Worm (Caenorhabditis elegans): ENCODE data around the gene F26D11.13.

F26D11.13 gene

DNA sequence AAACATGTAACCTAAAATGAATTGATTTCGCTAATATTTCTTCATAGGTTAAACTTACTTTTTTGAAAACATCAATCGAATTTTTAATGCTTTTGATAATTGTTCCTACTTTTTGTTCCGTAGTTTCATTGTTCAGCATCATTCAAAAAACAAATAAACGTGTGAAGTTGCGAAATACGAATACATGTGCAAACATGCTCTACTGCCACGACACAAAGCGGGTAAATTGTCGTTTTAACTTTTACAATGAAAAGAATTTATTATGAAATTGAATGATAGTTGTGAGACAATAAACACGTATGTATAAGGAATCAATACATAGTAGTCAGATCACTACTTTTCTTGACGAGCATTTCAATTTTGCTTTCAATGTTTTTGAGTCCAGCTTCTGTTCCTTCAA, 716 bp upstream of the F26D11.13 start, which contains the start of gene F26D11.12 (continued):
- TF ChIP-seq F13H6.1 (tag; optimal IDR thresholded peaks at IDR 0.05), result no peak

ce11 chrV:7952855-7953254, 1.6 kb downstream of the F26D11.13 start, which contains the start of gene clec-216:
TSS of gene clec-216 (minus strand) at chrV:7952955.
- TF ChIP-seq ZK546.5 (tag; optimal IDR thresholded peaks at IDR 0.05), result no peak
- no peak for TF ChIP-seq nhr-25 (tag; optimal IDR thresholded peaks at IDR 0.05)
- no peak for TF ChIP-seq lin-11 (tag; optimal IDR thresholded peaks at IDR 0.05)
- TF ChIP-seq fos-1 (tag; optimal IDR thresholded peaks at IDR 0.05), result no peak
- TF ChIP-seq nhr-12 (tag; optimal IDR thresholded peaks at IDR 0.05), result no peak
- TF ChIP-seq elt-1 (tag; optimal IDR thresholded peaks at IDR 0.05), result no peak
- no peak for TF ChIP-seq nhr-23 (tag; optimal IDR thresholded peaks at IDR 0.05)
- no peak for TF ChIP-seq ceh-16 (tag; optimal IDR thresholded peaks at IDR 0.05)
- TF ChIP-seq R02D3.7 (tag; optimal IDR thresholded peaks at IDR 0.05), result no peak
- no peak for TF ChIP-seq nhr-237 (tag; optimal IDR thresholded peaks at IDR 0.05)
- TF ChIP-seq nhr-21 (tag; optimal IDR thresholded peaks at IDR 0.05), result no peak
- TF ChIP-seq F13H6.1 (tag; optimal IDR thresholded peaks at IDR 0.05), result no peak
- TF ChIP-seq mab-5 (tag; optimal IDR thresholded peaks at IDR 0.05), result no peak
- no peak for TF ChIP-seq Y55F3AM.14 (GFP tag; optimal IDR thresholded peaks at IDR 0.05)
- no peak for TF ChIP-seq zag-1 (tag; optimal IDR thresholded peaks at IDR 0.05)
- no peak for TF ChIP-seq unc-55 (GFP tag; optimal IDR thresholded peaks at IDR 0.05)
- TF ChIP-seq skn-1 (tag; optimal IDR thresholded peaks at IDR 0.05), result no peak
- no peak for TF ChIP-seq snpc-4 (tag; optimal IDR thresholded peaks at IDR 0.05)
- no peak for TF ChIP-seq nhr-6 (tag; optimal IDR thresholded peaks at IDR 0.05)

DNA sequence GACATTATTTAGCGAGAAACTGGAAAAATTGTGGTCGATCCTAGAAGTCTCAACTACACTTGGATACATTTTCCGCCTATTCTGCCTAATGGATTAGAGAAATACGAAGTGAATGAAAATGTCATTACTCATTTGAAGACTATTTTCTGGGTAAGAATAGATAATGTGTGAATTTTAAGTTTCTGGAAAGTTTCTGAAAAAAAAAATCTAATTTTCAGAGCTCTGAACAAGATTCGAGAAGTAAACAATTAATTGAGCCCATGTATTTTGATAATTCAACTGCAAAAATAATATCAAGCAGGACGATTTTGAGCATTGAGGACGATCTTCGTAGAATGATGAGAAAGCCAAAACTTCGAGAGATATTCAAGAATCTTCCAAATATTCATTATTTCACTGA, 8.2 kb downstream of the F26D11.13 start:
- TF ChIP-seq ceh-16 (tag; optimal IDR thresholded peaks at IDR 0.05) (no peak), elt-3 (tag; optimal IDR thresholded peaks at IDR 0.05) (no peak), zag-1 (tag; optimal IDR thresholded peaks at IDR 0.05) (no peak), elt-1 (tag; optimal IDR thresholded peaks at IDR 0.05) (no peak), aly-2 (tag; optimal IDR thresholded peaks at IDR 0.05) (no peak), gmeb-1 (tag; optimal IDR thresholded peaks at IDR 0.05) (no peak), fos-1 (tag; optimal IDR thresholded peaks at IDR 0.05) (no peak), blmp-1 (tag; optimal IDR thresholded peaks at IDR 0.05; ENCODE audit: insufficient read depth) (no peak), nhr-237 (tag; optimal IDR thresholded peaks at IDR 0.05) (no peak)

DNA sequence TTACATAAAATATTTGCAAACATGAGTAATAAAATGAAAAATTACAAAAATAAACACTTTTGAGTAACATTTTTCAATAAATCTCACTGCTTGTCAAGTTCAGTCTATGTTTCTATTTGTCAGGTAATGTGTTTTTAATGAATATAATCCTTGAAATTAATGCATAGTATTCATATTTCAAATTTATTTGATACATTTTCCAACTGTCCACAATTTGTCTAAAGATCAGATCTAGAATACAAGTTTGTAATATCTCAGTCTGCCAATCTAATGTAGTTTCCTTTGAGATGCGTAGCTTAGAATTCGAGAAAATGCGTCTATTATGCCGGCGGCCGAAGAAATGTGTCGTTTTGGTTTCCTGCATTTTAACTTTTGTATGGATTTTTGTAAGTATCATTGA, 10.9 kb downstream of the F26D11.13 start, which contains the start of gene Y97E10B.1:
Y97E10B.1 (plus strand) TSS at position 301 of the 400 bp plus-strand sequence.
- TF ChIP-seq sma-3 (GFP tag; optimal IDR thresholded peaks at IDR 0.05) (no peak), nhr-77 (tag; optimal IDR thresholded peaks at IDR 0.05) (no peak), Y55F3AM.14 (GFP tag; optimal IDR thresholded peaks at IDR 0.05) (no peak), blmp-1 (tag; optimal IDR thresholded peaks at IDR 0.05; ENCODE audit: insufficient read depth) (no peak), unc-62 (GFP tag; optimal IDR thresholded peaks at IDR 0.05) (no peak), sem-4 (tag; optimal IDR thresholded peaks at IDR 0.05) (no peak), lin-11 (tag; optimal IDR thresholded peaks at IDR 0.05) (no peak), elt-3 (tag; optimal IDR thresholded peaks at IDR 0.05) (no peak), nhr-23 (tag; optimal IDR thresholded peaks at IDR 0.05) (no peak)

DNA sequence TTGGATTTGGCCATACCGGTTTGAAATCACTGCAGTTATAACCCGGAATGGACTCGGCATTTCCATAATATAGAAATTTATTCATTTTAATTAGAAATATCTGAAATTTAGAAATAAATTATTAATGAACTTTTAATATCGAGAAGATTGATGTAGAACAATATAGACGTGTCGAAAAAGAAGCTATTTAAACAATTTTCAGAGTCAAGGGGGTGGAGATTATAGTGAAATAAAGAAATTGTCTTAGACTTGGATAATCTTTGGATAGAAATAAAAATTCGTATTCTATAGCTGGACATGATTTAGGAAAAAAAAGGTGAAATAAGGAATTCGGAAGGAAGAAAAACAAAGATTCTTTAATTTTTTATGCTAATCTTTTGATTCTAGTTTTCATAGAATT, 14.2 kb downstream of the F26D11.13 start, which contains the start of gene srt-53:
srt-53 (minus strand) TSS at position 101 of the 400 bp plus-strand sequence.
- no peak for TF ChIP-seq snpc-4 (tag; optimal IDR thresholded peaks at IDR 0.05)
- TF ChIP-seq ceh-82 (tag; optimal IDR thresholded peaks at IDR 0.05), result no peak

DNA sequence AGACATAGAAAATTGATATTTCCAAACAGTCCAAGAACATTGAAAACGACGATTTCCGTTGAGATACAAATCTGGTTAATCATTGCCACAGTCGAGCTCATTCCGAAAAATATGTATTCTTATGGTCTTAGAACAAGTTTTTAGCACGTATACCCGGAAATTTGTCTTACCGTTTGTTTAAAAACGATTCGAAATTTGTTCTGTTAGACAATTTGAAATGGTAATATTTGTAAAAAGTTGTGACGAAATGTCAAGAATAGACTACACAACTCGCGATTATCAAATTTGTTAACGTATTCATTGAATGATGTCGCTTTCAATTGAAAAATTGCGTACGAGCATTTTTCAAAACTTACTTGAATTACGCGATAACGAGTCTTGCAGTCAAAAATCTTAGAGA, 17.3 kb downstream of the F26D11.13 start, which contains the start of gene srsx-3:
srsx-3 (minus strand) TSS at position 101 of the 400 bp plus-strand sequence.
- TF ChIP-seq ztf-1 (GFP tag; conservative IDR thresholded peaks at IDR 0.05), result no peak
- no peak for TF ChIP-seq C34F6.9 (tag; optimal IDR thresholded peaks at IDR 0.05)
- TF ChIP-seq ceh-82 (tag; optimal IDR thresholded peaks at IDR 0.05), result no peak
- TF ChIP-seq elt-1 (tag; optimal IDR thresholded peaks at IDR 0.05), result no peak
- no peak for TF ChIP-seq nhr-77 (tag; optimal IDR thresholded peaks at IDR 0.05)
- no peak for TF ChIP-seq ZK546.5 (tag; optimal IDR thresholded peaks at IDR 0.05)
- TF ChIP-seq nhr-6 (tag; optimal IDR thresholded peaks at IDR 0.05), result no peak
- no peak for TF ChIP-seq lin-13 (GFP tag; optimal IDR thresholded peaks at IDR 0.05)
- TF ChIP-seq aly-2 (tag; optimal IDR thresholded peaks at IDR 0.05), result no peak
- no peak for TF ChIP-seq F13H6.1 (tag; optimal IDR thresholded peaks at IDR 0.05)
- TF ChIP-seq unc-55 (GFP tag; optimal IDR thresholded peaks at IDR 0.05), result no peak
- no peak for TF ChIP-seq dmd-4 (tag; optimal IDR thresholded peaks at IDR 0.05)
- no peak for TF ChIP-seq sma-3 (GFP tag; optimal IDR thresholded peaks at IDR 0.05)
- TF ChIP-seq fos-1 (tag; optimal IDR thresholded peaks at IDR 0.05), result no peak
- no peak for TF ChIP-seq elt-3 (tag; optimal IDR thresholded peaks at IDR 0.05)
- TF ChIP-seq snpc-4 (tag; optimal IDR thresholded peaks at IDR 0.05), result no peak
- TF ChIP-seq blmp-1 (tag; optimal IDR thresholded peaks at IDR 0.05; ENCODE audit: insufficient read depth), result no peak
- no peak for TF ChIP-seq lin-11 (tag; optimal IDR thresholded peaks at IDR 0.05)
- no peak for TF ChIP-seq nhr-25 (tag; optimal IDR thresholded peaks at IDR 0.05)
